Worm (Caenorhabditis elegans): Measurements from ENCODE around the gene epn-1.
A peak's percentile ranks its signal among the peaks of the same experiment; 100 is the strongest.

Gene epn-1

DNA sequence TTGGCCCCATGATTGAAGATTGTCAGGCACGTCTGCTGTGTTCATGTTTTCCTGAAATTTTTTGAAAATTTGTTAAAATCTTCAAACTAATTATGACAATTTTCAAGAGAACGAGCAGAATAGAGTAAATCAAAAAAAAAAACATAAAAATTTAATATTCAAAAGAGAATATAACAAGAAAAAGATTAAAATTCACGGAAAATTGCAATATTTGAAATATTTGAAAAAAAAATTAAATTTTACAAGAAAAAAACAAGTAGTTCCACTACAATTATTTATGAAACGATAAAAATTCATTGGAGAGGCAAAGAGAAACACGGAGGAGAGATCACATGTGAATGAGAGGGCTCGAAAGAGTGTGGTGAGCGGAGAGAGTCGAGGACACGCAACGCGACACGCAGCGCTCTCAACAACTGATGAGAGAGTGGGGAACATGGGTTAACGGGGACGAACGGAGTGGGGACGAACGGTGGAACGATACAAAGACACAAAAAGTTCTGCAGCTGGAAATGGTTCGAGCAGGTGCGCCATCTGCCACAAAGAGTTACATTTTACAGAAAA is 6.3 kb upstream of the epn-1 start, which contains the start of gene mbk-1:
mbk-1 (minus strand) TSS at position 51 of the 561 bp plus-strand sequence.
- TF ChIP-seq tbx-2 (tag; optimal IDR thresholded peaks at IDR 0.05) (peak; percentile 26), egl-5 (tag; optimal IDR thresholded peaks at IDR 0.05) (peak; percentile 63), ztf-4 (tag; optimal IDR thresholded peaks at IDR 0.05) (no peak), elt-2 (tag; optimal IDR thresholded peaks at IDR 0.05) (peak; percentile 73), pha-4 (tag; optimal IDR thresholded peaks at IDR 0.05) (peak; percentile 90), fkh-10 (GFP tag; optimal IDR thresholded peaks at IDR 0.05) (no peak), nfya-1 (tag; optimal IDR thresholded peaks at IDR 0.05; ENCODE audit: insufficient read depth) (peak; percentile 80), nhr-43 (tag; optimal IDR thresholded peaks at IDR 0.05; ENCODE audit: poor library complexity, severe bottlenecking) (peak; percentile 22), lin-15B (tag; optimal IDR thresholded peaks at IDR 0.05) (peak; percentile 49), ama-1 (optimal IDR thresholded peaks at IDR 0.05) (peak; percentile 37), hmg-11 (tag; optimal IDR thresholded peaks at IDR 0.05) (peak; percentile 81), ceh-82 (tag; optimal IDR thresholded peaks at IDR 0.05) (no peak), mdl-1 (tag; optimal IDR thresholded peaks at IDR 0.05) (peak; percentile 26), ceh-28 (tag; optimal IDR thresholded peaks at IDR 0.05) (peak; percentile 26), lin-39 (tag; optimal IDR thresholded peaks at IDR 0.05) (peak; percentile 81), jun-1 (tag; optimal IDR thresholded peaks at IDR 0.05) (peak; percentile 51), nhr-25 (tag; optimal IDR thresholded peaks at IDR 0.05) (peak; percentile 76), aly-2 (tag; optimal IDR thresholded peaks at IDR 0.05) (no peak), snpc-4 (tag; optimal IDR thresholded peaks at IDR 0.05) (peak; percentile 35), pqm-1 (tag; optimal IDR thresholded peaks at IDR 0.05) (peak; percentile 47), nhr-23 (tag; optimal IDR thresholded peaks at IDR 0.05) (peak; percentile 59), fkh-2 (tag; optimal IDR thresholded peaks at IDR 0.05) (no peak), ZK546.5 (tag; optimal IDR thresholded peaks at IDR 0.05) (no peak)

DNA sequence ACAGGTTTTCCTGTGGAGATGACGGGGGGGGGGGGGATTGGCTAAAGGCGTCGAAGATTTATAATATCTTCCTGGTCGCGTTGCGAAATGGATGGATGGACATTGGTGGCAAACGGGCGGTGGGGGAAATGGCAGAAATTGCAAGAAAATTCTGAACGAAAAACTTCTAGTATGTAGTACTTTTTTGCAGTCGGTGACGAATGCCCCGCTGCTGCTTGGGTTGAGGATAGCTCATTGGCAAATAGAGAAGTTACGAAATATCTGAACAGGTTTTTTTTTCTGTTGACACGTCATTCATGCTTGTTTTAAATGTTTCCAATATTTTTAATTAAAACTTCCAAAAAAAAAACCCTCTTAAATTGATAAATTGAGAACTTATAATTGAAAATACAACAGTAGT is 1.2 kb upstream of the epn-1 start:
- TF ChIP-seq mdl-1 (tag; optimal IDR thresholded peaks at IDR 0.05): no peak
- no peak for TF ChIP-seq egl-5 (tag; optimal IDR thresholded peaks at IDR 0.05)
- TF ChIP-seq nhr-43 (tag; optimal IDR thresholded peaks at IDR 0.05; ENCODE audit: poor library complexity, severe bottlenecking): peak; percentile 4
- no peak for TF ChIP-seq fos-1 (tag; optimal IDR thresholded peaks at IDR 0.05)
- peak; percentile 18 for TF ChIP-seq pha-4 (tag; optimal IDR thresholded peaks at IDR 0.05)
- TF ChIP-seq lin-39 (tag; optimal IDR thresholded peaks at IDR 0.05): peak; percentile 21
- TF ChIP-seq daf-12 (tag; optimal IDR thresholded peaks at IDR 0.05): no peak
- no peak for TF ChIP-seq aly-2 (tag; optimal IDR thresholded peaks at IDR 0.05)
- TF ChIP-seq nhr-237 (tag; optimal IDR thresholded peaks at IDR 0.05): no peak
- no peak for TF ChIP-seq egl-27 (tag; optimal IDR thresholded peaks at IDR 0.05)
- peak; percentile 18 for TF ChIP-seq ama-1 (optimal IDR thresholded peaks at IDR 0.05)
- TF ChIP-seq nhr-23 (tag; optimal IDR thresholded peaks at IDR 0.05): peak; percentile 33
- no peak for TF ChIP-seq R02D3.7 (tag; optimal IDR thresholded peaks at IDR 0.05)
- TF ChIP-seq nhr-25 (tag; optimal IDR thresholded peaks at IDR 0.05): peak; percentile 26
- TF ChIP-seq fkh-2 (tag; optimal IDR thresholded peaks at IDR 0.05): no peak
- TF ChIP-seq unc-62 (GFP tag; optimal IDR thresholded peaks at IDR 0.05): no peak

DNA sequence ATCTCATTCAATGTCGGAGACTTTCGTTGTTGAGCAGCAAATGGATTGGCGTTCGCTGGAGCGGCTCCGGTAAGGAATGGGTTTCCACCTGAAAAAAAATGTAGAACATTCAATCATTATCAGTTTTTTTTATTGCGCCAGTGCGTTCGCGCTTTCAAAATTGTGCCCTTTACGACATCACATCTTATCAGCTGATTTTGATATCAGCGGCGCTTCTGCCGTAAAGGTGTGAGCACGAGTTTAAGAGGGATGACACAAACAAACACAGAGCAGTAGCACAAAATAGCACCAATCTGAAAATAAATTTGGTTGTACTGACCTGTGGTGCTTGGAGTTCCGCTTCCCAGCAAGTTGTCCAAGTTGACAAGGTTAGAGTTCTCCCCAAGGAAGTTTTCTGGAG is 1.6 kb downstream of the epn-1 start:
- TF ChIP-seq ceh-16 (tag; optimal IDR thresholded peaks at IDR 0.05) (no peak), nhr-12 (tag; optimal IDR thresholded peaks at IDR 0.05) (no peak), nhr-28 (tag; optimal IDR thresholded peaks at IDR 0.05) (no peak), ztf-11 (tag; optimal IDR thresholded peaks at IDR 0.05) (no peak), eor-1 (tag; optimal IDR thresholded peaks at IDR 0.05) (no peak), ama-1 (optimal IDR thresholded peaks at IDR 0.05) (peak; percentile 55), pqm-1 (tag; optimal IDR thresholded peaks at IDR 0.05) (peak; percentile 83), jun-1 (tag; optimal IDR thresholded peaks at IDR 0.05) (peak; percentile 7), nfya-1 (tag; optimal IDR thresholded peaks at IDR 0.05; ENCODE audit: insufficient read depth) (peak; percentile 3), fkh-10 (GFP tag; optimal IDR thresholded peaks at IDR 0.05) (no peak), snpc-4 (tag; optimal IDR thresholded peaks at IDR 0.05) (no peak), elt-3 (tag; optimal IDR thresholded peaks at IDR 0.05) (no peak), nhr-11 (tag; optimal IDR thresholded peaks at IDR 0.05) (no peak), nhr-23 (tag; optimal IDR thresholded peaks at IDR 0.05) (no peak), lin-39 (tag; optimal IDR thresholded peaks at IDR 0.05) (no peak), nhr-67 (tag; optimal IDR thresholded peaks at IDR 0.05) (no peak), egl-27 (tag; optimal IDR thresholded peaks at IDR 0.05) (no peak), elt-2 (tag; optimal IDR thresholded peaks at IDR 0.05) (peak; percentile 94), nhr-25 (tag; optimal IDR thresholded peaks at IDR 0.05) (no peak), sea-2 (GFP tag; optimal IDR thresholded peaks at IDR 0.05) (no peak), lin-15B (tag; optimal IDR thresholded peaks at IDR 0.05) (no peak), egl-5 (tag; optimal IDR thresholded peaks at IDR 0.05) (no peak), nhr-76 (tag; optimal IDR thresholded peaks at IDR 0.05) (no peak), daf-12 (tag; optimal IDR thresholded peaks at IDR 0.05) (no peak), nhr-43 (tag; optimal IDR thresholded peaks at IDR 0.05; ENCODE audit: poor library complexity, severe bottlenecking) (peak; percentile 7), skn-1 (tag; optimal IDR thresholded peaks at IDR 0.05) (no peak), ceh-28 (tag; optimal IDR thresholded peaks at IDR 0.05) (no peak), nhr-77 (tag; optimal IDR thresholded peaks at IDR 0.05) (no peak), nhr-237 (tag; optimal IDR thresholded peaks at IDR 0.05) (no peak), lsy-12 (tag; optimal IDR thresholded peaks at IDR 0.05) (no peak), hmg-11 (tag; optimal IDR thresholded peaks at IDR 0.05) (no peak), unc-62 (GFP tag; optimal IDR thresholded peaks at IDR 0.05) (no peak), aly-2 (tag; optimal IDR thresholded peaks at IDR 0.05) (no peak), unc-39 (tag; optimal IDR thresholded peaks at IDR 0.05) (no peak), ceh-9 (tag; optimal IDR thresholded peaks at IDR 0.05) (no peak), elt-1 (tag; optimal IDR thresholded peaks at IDR 0.05) (no peak), tbx-2 (tag; optimal IDR thresholded peaks at IDR 0.05) (no peak), ZK546.5 (tag; optimal IDR thresholded peaks at IDR 0.05) (no peak)

All from whole organism, L3 larva.